Fruit fly (Drosophila melanogaster) whole organism, embryonic: ENCODE measurements around the gene CG43248.

Experiments used
- CG10147 ChIP-seq: fragments of 200-800 bp; sonication (Bioruptor generic); optimal IDR thresholded peaks from 2 replicates; lab custom pipeline; 2019; ENCODE audit warnings: missing biosample characterization, mild to moderate bottlenecking, missing genetic modification characterization, moderate library complexity
- CG12155 ChIP-seq: fragments of 200-800 bp; sonication (Bioruptor generic); optimal IDR thresholded peaks from 3 replicates; lab custom pipeline; 2016; ENCODE audit warnings: missing biosample characterization, missing genetic modification characterization
- CG13287 ChIP-seq: fragments of 200-800 bp; sonication (Bioruptor generic); IDR thresholded peaks from 2 replicates; pipeline ENCODE4 v1.3.6; 2022; ENCODE audit warnings: missing biosample characterization, missing genetic modification characterization; ENCODE audit not compliant: partially characterized antibody
- CG13296 ChIP-seq: fragments of 200-800 bp; sonication (Bioruptor generic); optimal IDR thresholded peaks from 3 replicates; lab custom pipeline; 2018; ENCODE audit warnings: missing biosample characterization, mild to moderate bottlenecking, missing genetic modification characterization
- CG18599 ChIP-seq: fragments of 200-800 bp; sonication (Bioruptor generic); optimal IDR thresholded peaks from 3 replicates; lab custom pipeline; 2017; ENCODE audit warnings: missing biosample characterization, missing genetic modification characterization, mild to moderate bottlenecking, moderate library complexity, missing genetic modification reagents
- CG2199 ChIP-seq: fragments of 200-800 bp; sonication (Bioruptor generic); IDR thresholded peaks from 3 replicates; pipeline ENCODE4 v1.3.6; 2022; ENCODE audit warnings: missing biosample characterization, missing genetic modification characterization
- CG2712 ChIP-seq: fragments of 200-800 bp; optimal IDR thresholded peaks from 3 replicates; lab custom pipeline; 2019; ENCODE audit warnings: missing biosample characterization, mild to moderate bottlenecking, missing genetic modification characterization, moderate library complexity
- CG2889 ChIP-seq: fragments of 200-800 bp; sonication (Bioruptor generic); IDR thresholded peaks from 3 replicates; pipeline ENCODE4 v1.3.6; 2022; ENCODE audit warnings: missing biosample characterization, missing genetic modification characterization
- CG30020 ChIP-seq: fragments of 200-800 bp; optimal IDR thresholded peaks from 2 replicates; lab custom pipeline; 2019; ENCODE audit warnings: missing biosample characterization, mild to moderate bottlenecking, missing genetic modification characterization, moderate library complexity
- CG3407 ChIP-seq: fragments of 200-800 bp; sonication (Bioruptor generic); optimal IDR thresholded peaks from 2 replicates; lab custom pipeline; 2018; ENCODE audit warnings: missing biosample characterization, mild to moderate bottlenecking, missing genetic modification characterization
- CG4820 ChIP-seq: fragments of 200-800 bp; sonication (Bioruptor generic); optimal IDR thresholded peaks from 3 replicates; lab custom pipeline; 2016; ENCODE audit warnings: missing biosample characterization, missing genetic modification characterization
- CG5180 ChIP-seq: fragments of 200-800 bp; sonication (Bioruptor generic); optimal IDR thresholded peaks from 3 replicates; lab custom pipeline; 2017; ENCODE audit warnings: missing biosample characterization, missing genetic modification characterization, mild to moderate bottlenecking, moderate library complexity, missing genetic modification reagents
- CG6689 ChIP-seq: fragments of 200-800 bp; sonication (Bioruptor generic); IDR thresholded peaks from 2 replicates; pipeline ENCODE4 v1.3.6; 2022; ENCODE audit warnings: missing biosample characterization, missing genetic modification characterization
- CG6791 ChIP-seq: fragments of 200-800 bp; sonication (Bioruptor generic); IDR thresholded peaks from 3 replicates; pipeline ENCODE4 v1.3.6; 2022; ENCODE audit warnings: missing biosample characterization, missing genetic modification characterization; ENCODE audit not compliant: partially characterized antibody
- CG8089 ChIP-seq: fragments of 200-800 bp; sonication (Bioruptor generic); optimal IDR thresholded peaks from 3 replicates; lab custom pipeline; 2016; ENCODE audit warnings: missing biosample characterization, missing genetic modification characterization
- CG8359 ChIP-seq: fragments of 200-800 bp; sonication (Bioruptor generic); optimal IDR thresholded peaks from 2 replicates; lab custom pipeline; 2017; ENCODE audit warnings: missing biosample characterization, mild to moderate bottlenecking, missing genetic modification characterization, borderline replicate concordance
- CG8944 ChIP-seq: fragments of 200-800 bp; sonication (Bioruptor generic); optimal IDR thresholded peaks from 3 replicates; lab custom pipeline; 2016; ENCODE audit warnings: missing biosample characterization, missing genetic modification characterization
- CHES-1-like ChIP-seq: fragments of 200-800 bp; sonication (Bioruptor generic); optimal IDR thresholded peaks from 2 replicates; lab custom pipeline; 2016; ENCODE audit warnings: missing biosample characterization, missing genetic modification characterization
- Dfd ChIP-seq, 2 experiments: fragments of >200 bp; optimal IDR thresholded peaks; 2 replicates each; lab custom pipeline; 2017; ENCODE audit warnings: missing biosample characterization in 2 of 2, missing genetic modification characterization in 2 of 2
- Dip3 ChIP-seq: fragments of 200-800 bp; sonication (Bioruptor generic); optimal IDR thresholded peaks from 3 replicates; lab custom pipeline; 2016; ENCODE audit warnings: missing biosample characterization, missing genetic modification characterization
- Dp ChIP-seq: fragments of 200-800 bp; sonication (Bioruptor generic); optimal IDR thresholded peaks from 2 replicates; lab custom pipeline; 2018; ENCODE audit warnings: missing biosample characterization, mild to moderate bottlenecking, missing genetic modification characterization, moderate library complexity
- MBD-R2 ChIP-seq: fragments of 200-800 bp; sonication (Bioruptor generic); IDR thresholded peaks from 2 replicates; pipeline ENCODE4 v1.3.6; 2022; ENCODE audit warnings: missing biosample characterization, missing genetic modification characterization
- Mrtf ChIP-seq: fragments of 200-800 bp; sonication (Bioruptor generic); IDR thresholded peaks from 3 replicates; pipeline ENCODE4 v1.3.6; 2022; ENCODE audit warnings: missing biosample characterization, missing genetic modification characterization
- Rx ChIP-seq: fragments of 200-800 bp; sonication (Bioruptor generic); IDR thresholded peaks from 2 replicates; pipeline ENCODE4 v1.3.6; 2022; ENCODE audit warnings: missing biosample characterization, missing genetic modification characterization
- Sox102F ChIP-seq: fragments of 200-800 bp; sonication (Bioruptor generic); optimal IDR thresholded peaks from 2 replicates; lab custom pipeline; 2018; ENCODE audit warnings: missing biosample characterization, mild to moderate bottlenecking, missing genetic modification characterization, moderate library complexity
- aop ChIP-seq: fragments of 200-800 bp; sonication (Bioruptor generic); IDR thresholded peaks from 2 replicates; pipeline ENCODE4 v1.3.6; 2022; ENCODE audit warnings: missing biosample characterization, missing genetic modification characterization
- bbx ChIP-seq: fragments of 200-800 bp; sonication (Bioruptor generic); IDR thresholded peaks from 2 replicates; pipeline ENCODE4 v1.3.6; 2022; ENCODE audit warnings: missing biosample characterization, missing genetic modification characterization; ENCODE audit not compliant: partially characterized antibody
- bigmax ChIP-seq: fragments of 200-800 bp; sonication (Bioruptor generic); optimal IDR thresholded peaks from 2 replicates; lab custom pipeline; 2018; ENCODE audit warnings: missing biosample characterization, mild to moderate bottlenecking, missing genetic modification characterization
- caup ChIP-seq: fragments of 200-800 bp; sonication (Bioruptor generic); optimal IDR thresholded peaks from 3 replicates; lab custom pipeline; 2017; ENCODE audit warnings: missing biosample characterization, mild to moderate bottlenecking, missing genetic modification characterization, moderate library complexity; ENCODE audit not compliant: severe bottlenecking
- crc ChIP-seq: fragments of 200-800 bp; sonication (Bioruptor generic); optimal IDR thresholded peaks from 2 replicates; lab custom pipeline; 2016; ENCODE audit warnings: missing biosample characterization, missing genetic modification characterization
- dmrt99B ChIP-seq: fragments of 200-800 bp; sonication (Bioruptor generic); optimal IDR thresholded peaks from 2 replicates; lab custom pipeline; 2018; ENCODE audit warnings: missing biosample characterization, mild to moderate bottlenecking, missing genetic modification characterization, moderate library complexity
- emc ChIP-seq: fragments of 200-800 bp; sonication (Bioruptor generic); optimal IDR thresholded peaks from 2 replicates; lab custom pipeline; 2016; ENCODE audit warnings: missing biosample characterization, missing genetic modification characterization
- gce ChIP-seq: fragments of 200-800 bp; sonication (Bioruptor generic); IDR thresholded peaks from 3 replicates; pipeline ENCODE4 v1.3.6; 2022; ENCODE audit warnings: missing biosample characterization, missing genetic modification characterization
- gt ChIP-seq: fragments of 200-800 bp; sonication (Bioruptor generic); IDR thresholded peaks from 2 replicates; pipeline ENCODE4 v1.3.6; 2022; ENCODE audit warnings: missing biosample characterization, missing genetic modification characterization
- inv ChIP-seq: fragments of 200-800 bp; sonication (Bioruptor generic); IDR thresholded peaks from 2 replicates; pipeline ENCODE4 v1.3.6; 2022; ENCODE audit warnings: missing biosample characterization, missing genetic modification characterization; ENCODE audit not compliant: partially characterized antibody
- lola ChIP-seq, 3 experiments: fragments of >200 bp in 2 of 3; fragments of 200-800 bp in 1 of 3; sonication (Bioruptor generic) in 1 of 3; optimal IDR thresholded peaks; 2 replicates each; lab custom pipeline; 2017 to 2019; ENCODE audit warnings: missing biosample characterization in 3 of 3, missing genetic modification characterization in 3 of 3, mild to moderate bottlenecking in 1 of 3, moderate library complexity in 1 of 3
- maf-S ChIP-seq: fragments of 200-800 bp; sonication (Bioruptor generic); optimal IDR thresholded peaks from 2 replicates; lab custom pipeline; 2016; ENCODE audit warnings: missing biosample characterization, missing genetic modification characterization
- mirr ChIP-seq: fragments of 200-800 bp; sonication (Bioruptor generic); optimal IDR thresholded peaks from 3 replicates; lab custom pipeline; 2018; ENCODE audit warnings: missing biosample characterization, mild to moderate bottlenecking, missing genetic modification characterization
- oc ChIP-seq: fragments of 200-800 bp; sonication (Bioruptor generic); optimal IDR thresholded peaks from 2 replicates; lab custom pipeline; 2018; ENCODE audit warnings: missing biosample characterization, mild to moderate bottlenecking, missing genetic modification characterization, moderate library complexity
- pb ChIP-seq: fragments of 200-800 bp; sonication (Bioruptor generic); optimal IDR thresholded peaks from 3 replicates; lab custom pipeline; 2016; ENCODE audit warnings: missing biosample characterization, missing genetic modification characterization
- pros ChIP-seq: fragments of 200-800 bp; sonication (Bioruptor generic); optimal IDR thresholded peaks from 3 replicates; lab custom pipeline; 2019; ENCODE audit warnings: missing biosample characterization, mild to moderate bottlenecking, missing genetic modification characterization, moderate library complexity
- repo ChIP-seq: fragments of 200-800 bp; sonication (Bioruptor generic); optimal IDR thresholded peaks from 2 replicates; lab custom pipeline; 2016; ENCODE audit warnings: missing biosample characterization, missing genetic modification characterization
- schlank ChIP-seq: fragments of 200-800 bp; sonication (Bioruptor generic); optimal IDR thresholded peaks from 2 replicates; lab custom pipeline; 2018; ENCODE audit warnings: missing biosample characterization, mild to moderate bottlenecking, missing genetic modification characterization
- slou ChIP-seq: fragments of 200-800 bp; sonication (Bioruptor generic); optimal IDR thresholded peaks from 3 replicates; lab custom pipeline; 2016; ENCODE audit warnings: missing biosample characterization, missing genetic modification characterization
- tio ChIP-seq: fragments of 200-800 bp; sonication (Bioruptor generic); optimal IDR thresholded peaks from 2 replicates; lab custom pipeline; 2017; ENCODE audit warnings: missing biosample characterization, missing genetic modification characterization, inconsistent platforms
- ttk ChIP-seq: fragments of 200-800 bp; sonication (Bioruptor generic); IDR thresholded peaks from 2 replicates; pipeline ENCODE4 v2.1.2; 2022; ENCODE audit warnings: missing biosample characterization, missing genetic modification characterization
- unc-4 ChIP-seq: fragments of 200-800 bp; sonication (Bioruptor generic); IDR thresholded peaks from 2 replicates; pipeline ENCODE4 v1.3.6; 2022; ENCODE audit warnings: missing biosample characterization, missing genetic modification characterization; ENCODE audit not compliant: partially characterized antibody
- usp ChIP-seq: fragments of >200 bp; optimal IDR thresholded peaks from 2 replicates; lab custom pipeline; 2017; ENCODE audit warnings: missing biosample characterization, missing genetic modification characterization
- zen ChIP-seq: fragments of 200-800 bp; sonication (Bioruptor generic); optimal IDR thresholded peaks from 3 replicates; lab custom pipeline; 2018; ENCODE audit warnings: missing biosample characterization, mild to moderate bottlenecking, missing genetic modification characterization, moderate library complexity

The CG43248 gene

dm6 chr3L:15553993-15554644, 22.8 kb upstream of the CG43248 start, which contains the start of gene AGO2 (continued):
- TF ChIP-seq tio (GFP tag; lab: Kevin White, UChicago) = no peak
- peak; percentile 39 for TF ChIP-seq pb (GFP tag; lab: Kevin White, UChicago)
- no peak for TF ChIP-seq CG8089 (GFP tag; lab: Kevin White, UChicago)
- TF ChIP-seq zen = no peak
- TF ChIP-seq slou (GFP tag; lab: Kevin White, UChicago) = no peak
- TF ChIP-seq Mrtf (GFP tag; lab: Robert Waterston, UW) = no peak
- no peak for TF ChIP-seq crc (GFP tag; lab: Kevin White, UChicago)
- TF ChIP-seq schlank (tag; lab: Kevin White, UChicago) = no peak
- TF ChIP-seq bbx (GFP tag; lab: Robert Waterston, UW) = peak; percentile 69
- 0 out of 2 replicates have a peak, but pooled peaks have one; percentile 28 for TF ChIP-seq CG6689 (GFP tag; lab: Robert Waterston, UW)
- TF ChIP-seq CG8359 (GFP tag; lab: Kevin White, UChicago) = no peak
- TF ChIP-seq mirr (GFP tag; lab: Kevin White, UChicago) = peak; percentile 32
- TF ChIP-seq CG10147 (GFP tag; lab: Kevin White, UChicago) = peak; percentile 38
- TF ChIP-seq emc = no peak
- peak; percentile 80 for TF ChIP-seq CG13287
- no peak for TF ChIP-seq maf-S (GFP tag; lab: Kevin White, UChicago)
- TF ChIP-seq CG18599 (GFP tag; lab: Kevin White, UChicago) = no peak
- TF ChIP-seq repo (GFP tag; lab: Kevin White, UChicago) = no peak
- peak; percentile 58 for TF ChIP-seq unc-4
- TF ChIP-seq usp = no peak
- no peak for TF ChIP-seq aop (GFP tag; lab: Robert Waterston, UW)
- TF ChIP-seq CG2712 (tag; lab: Kevin White, UChicago) = peak; percentile 6
- TF ChIP-seq CG13296 (GFP tag; lab: Kevin White, UChicago) = peak; percentile 28
- TF ChIP-seq MBD-R2 (GFP tag; lab: Robert Waterston, UW) = peak; percentile 24; the same call in 1 of the 2 replicates
- peak; percentile 63 for TF ChIP-seq CG30020 (tag; lab: Kevin White, UChicago)
- TF ChIP-seq pros (GFP tag; lab: Kevin White, UChicago) = no peak
- no peak for TF ChIP-seq lola (GFP tag; optimal IDR thresholded peaks at IDR 0.05; lab: Kevin White, UChicago)
- no peak for TF ChIP-seq bigmax (GFP tag; lab: Kevin White, UChicago)
- TF ChIP-seq oc (tag; lab: Kevin White, UChicago) = no peak
- no peak for TF ChIP-seq gce (GFP tag; lab: Robert Waterston, UW)
- no peak for TF ChIP-seq Rx (GFP tag; lab: Robert Waterston, UW)
- no peak for TF ChIP-seq CG8944
- TF ChIP-seq ttk (GFP tag; lab: Robert Waterston, UW) = no peak; the same call in 1 of the 2 replicates
- peak; percentile 59; the same call in 1 of the 2 replicates for TF ChIP-seq inv (GFP tag; lab: Robert Waterston, UW)
- no peak for TF ChIP-seq gt
- TF ChIP-seq CG2199 (GFP tag; lab: Robert Waterston, UW) = 0 out of 3 replicates have a peak, but pooled peaks have one; percentile 46
- TF ChIP-seq CG12155 (GFP tag; lab: Kevin White, UChicago) = no peak
- TF ChIP-seq Dip3 (GFP tag; lab: Kevin White, UChicago) = no peak
- TF ChIP-seq CG4820 (GFP tag; lab: Kevin White, UChicago) = no peak
- no peak for TF ChIP-seq CG2889
- TF ChIP-seq Dfd (GFP tag; optimal IDR thresholded peaks at IDR 0.05; lab: Kevin White, UChicago) = no peak
- no peak for TF ChIP-seq Sox102F (GFP tag; lab: Kevin White, UChicago)
- no peak for TF ChIP-seq caup (GFP tag; lab: Kevin White, UChicago)
- TF ChIP-seq CG5180 (GFP tag; lab: Kevin White, UChicago) = peak; percentile 11
- peak; percentile 70; the same call in 1 of the 3 replicates for TF ChIP-seq CG6791 (GFP tag; lab: Robert Waterston, UW)
- no peak for TF ChIP-seq CG3407 (GFP tag; lab: Kevin White, UChicago)
- TF ChIP-seq CHES-1-like = peak; percentile 54
- no peak for TF ChIP-seq dmrt99B (tag; lab: Kevin White, UChicago)
- TF ChIP-seq Dp (GFP tag; lab: Kevin White, UChicago) = peak; percentile 92
